Worm (Caenorhabditis elegans): ENCODE measurements around the gene C40H5.2.

DNA sequence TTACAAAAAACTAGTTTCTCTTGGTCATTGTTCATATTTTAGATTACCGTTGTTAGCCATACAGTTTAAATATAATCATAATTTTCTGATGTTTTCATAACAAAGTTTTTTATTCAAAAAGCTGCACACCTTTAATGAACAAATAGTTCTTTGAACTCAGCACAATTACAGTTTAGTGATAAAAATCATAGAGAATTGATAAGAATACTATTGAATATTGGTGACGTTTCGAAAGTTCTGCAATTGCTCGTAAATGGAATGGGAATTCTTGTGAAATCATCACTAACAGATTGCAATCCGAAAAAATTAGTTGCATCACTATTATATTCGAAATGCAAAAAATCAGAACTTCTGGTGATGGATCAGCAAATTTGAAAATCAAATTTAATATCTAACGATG, 11.8 kb upstream of the C40H5.2 start:
- TF ChIP-seq med-1 (GFP tag; optimal IDR thresholded peaks at IDR 0.05; ENCODE audit: insufficient read depth) (no peak), ref-1 (GFP tag; conservative IDR thresholded peaks at IDR 0.05) (no peak), flt-1 (GFP tag; IDR thresholded peaks at IDR 0.05) (no peak), cog-1 (tag; optimal IDR thresholded peaks at IDR 0.05) (no peak)
